Worm (Caenorhabditis elegans): ENCODE results near the gene C29F5.1.

DNA sequence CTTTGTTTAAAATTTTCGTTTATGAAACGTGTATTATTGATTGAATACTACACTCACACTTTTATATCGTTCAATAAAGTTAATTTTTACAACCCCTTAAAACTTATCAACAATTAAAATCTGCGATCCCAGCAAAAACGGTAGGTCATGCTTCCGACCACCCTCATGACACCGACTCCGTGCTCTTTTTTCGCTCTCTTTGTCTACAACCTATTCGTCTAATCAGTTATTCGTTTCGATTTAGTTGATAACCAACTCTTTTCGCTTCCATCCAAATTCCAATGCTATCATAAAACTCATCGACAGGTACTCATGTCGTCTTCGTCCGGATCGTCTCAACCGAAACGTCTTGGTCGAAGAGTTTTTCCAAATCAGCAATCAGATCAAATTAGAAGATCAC, 20.3 kb upstream of the C29F5.1 start, which contains the start of gene F13H8.1:
- TF ChIP-seq pag-3 (tag; optimal IDR thresholded peaks at IDR 0.05; ENCODE audit: borderline replicate concordance, insufficient read depth) (no peak), unc-62 (GFP tag; optimal IDR thresholded peaks at IDR 0.05) (no peak), mep-1 (tag; optimal IDR thresholded peaks at IDR 0.05) (no peak)

Data from whole organism, L1 larva.